Fruit fly (Drosophila melanogaster) whole organism, embryonic: Measurements from ENCODE around the gene CG4452.

Source experiments
- CG10267 ChIP-seq: fragments of 200-800 bp; sonication (Bioruptor generic); optimal IDR thresholded peaks from 2 replicates; lab custom pipeline; 2018; ENCODE audit warnings: missing biosample characterization, mild to moderate bottlenecking, missing genetic modification characterization, moderate library complexity
- CG10654 ChIP-seq: fragments of 200-800 bp; sonication (Bioruptor generic); optimal IDR thresholded peaks from 2 replicates; lab custom pipeline; 2016; ENCODE audit warnings: missing biosample characterization, missing genetic modification characterization
- CG11093 ChIP-seq: fragments of 200-800 bp; sonication (Bioruptor generic); IDR thresholded peaks from 3 replicates; pipeline ENCODE4 v1.3.6; 2022; ENCODE audit warnings: missing biosample characterization, missing genetic modification characterization
- CG11695 ChIP-seq: fragments of 200-800 bp; sonication (Bioruptor generic); IDR thresholded peaks from 3 replicates; pipeline ENCODE4 v1.3.6; 2022; ENCODE audit warnings: missing biosample characterization, missing genetic modification characterization
- CG14014 ChIP-seq: fragments of 200-800 bp; sonication (Bioruptor generic); IDR thresholded peaks from 2 replicates; pipeline ENCODE4 v1.3.6; 2022; ENCODE audit warnings: missing biosample characterization, missing genetic modification characterization
- CG14441 ChIP-seq: fragments of 200-800 bp; sonication (Bioruptor generic); IDR thresholded peaks from 2 replicates; pipeline ENCODE4 v1.3.6; 2022; ENCODE audit warnings: missing biosample characterization, missing genetic modification characterization
- CG15011 ChIP-seq: fragments of 200-800 bp; sonication (Bioruptor generic); optimal IDR thresholded peaks from 3 replicates; lab custom pipeline; 2018; ENCODE audit warnings: missing biosample characterization, mild to moderate bottlenecking, missing genetic modification characterization
- CG2129 ChIP-seq: fragments of 200-800 bp; sonication (Bioruptor generic); IDR thresholded peaks from 2 replicates; pipeline ENCODE4 v1.3.6; 2022; ENCODE audit warnings: missing biosample characterization, missing genetic modification characterization; ENCODE audit not compliant: partially characterized antibody
- CG2889 ChIP-seq: fragments of 200-800 bp; sonication (Bioruptor generic); IDR thresholded peaks from 3 replicates; pipeline ENCODE4 v1.3.6; 2022; ENCODE audit warnings: missing biosample characterization, missing genetic modification characterization
- CG32772 ChIP-seq: fragments of 200-800 bp; sonication (Bioruptor generic); IDR thresholded peaks from 2 replicates; pipeline ENCODE4 v1.3.6; 2022; ENCODE audit warnings: missing biosample characterization, missing genetic modification characterization
- CG33213 ChIP-seq: fragments of 200-800 bp; sonication (Bioruptor generic); optimal IDR thresholded peaks from 3 replicates; lab custom pipeline; 2016; ENCODE audit warnings: missing biosample characterization, missing genetic modification characterization
- CG34224 ChIP-seq: fragments of 200-800 bp; sonication (Bioruptor generic); IDR thresholded peaks from 3 replicates; pipeline ENCODE4 v1.3.6; 2022; ENCODE audit warnings: missing biosample characterization, missing genetic modification characterization; ENCODE audit not compliant: partially characterized antibody
- CG3838 ChIP-seq: fragments of 200-800 bp; sonication (Bioruptor generic); optimal IDR thresholded peaks from 3 replicates; lab custom pipeline; 2016; ENCODE audit warnings: missing biosample characterization, missing genetic modification characterization
- CG5180 ChIP-seq: fragments of 200-800 bp; sonication (Bioruptor generic); optimal IDR thresholded peaks from 3 replicates; lab custom pipeline; 2017; ENCODE audit warnings: missing biosample characterization, missing genetic modification characterization, mild to moderate bottlenecking, moderate library complexity, missing genetic modification reagents
- CG6765 ChIP-seq: fragments of 200-800 bp; sonication (Bioruptor generic); optimal IDR thresholded peaks from 3 replicates; lab custom pipeline; 2017; ENCODE audit warnings: missing biosample characterization, mild to moderate bottlenecking, missing genetic modification characterization
- CG6791 ChIP-seq: fragments of 200-800 bp; sonication (Bioruptor generic); IDR thresholded peaks from 3 replicates; pipeline ENCODE4 v1.3.6; 2022; ENCODE audit warnings: missing biosample characterization, missing genetic modification characterization; ENCODE audit not compliant: partially characterized antibody
- CG7928 ChIP-seq: fragments of 200-800 bp; sonication (Bioruptor generic); optimal IDR thresholded peaks from 2 replicates; lab custom pipeline; 2017; ENCODE audit warnings: missing biosample characterization, mild to moderate bottlenecking, missing genetic modification characterization
- CG8924 ChIP-seq: fragments of 200-800 bp; optimal IDR thresholded peaks from 3 replicates; lab custom pipeline; 2019; ENCODE audit warnings: missing biosample characterization, mild to moderate bottlenecking, missing genetic modification characterization, moderate library complexity
- CG9817 ChIP-seq: fragments of 200-800 bp; sonication (Bioruptor generic); optimal IDR thresholded peaks from 2 replicates; lab custom pipeline; 2018; ENCODE audit warnings: missing biosample characterization, mild to moderate bottlenecking, missing genetic modification characterization, moderate library complexity
- CG9876 ChIP-seq: fragments of 200-800 bp; sonication (Bioruptor generic); optimal IDR thresholded peaks from 2 replicates; lab custom pipeline; 2016; ENCODE audit warnings: missing biosample characterization, missing genetic modification characterization
- CTCF ChIP-seq: fragments of 200-800 bp; sonication (Bioruptor generic); optimal IDR thresholded peaks from 2 replicates; lab custom pipeline; 2017; ENCODE audit warnings: missing biosample characterization, mild to moderate bottlenecking, missing genetic modification characterization, moderate library complexity
- Dad ChIP-seq: fragments of 200-800 bp; sonication (Bioruptor generic); optimal IDR thresholded peaks from 3 replicates; lab custom pipeline; 2016; ENCODE audit warnings: missing biosample characterization, missing genetic modification characterization
- Hey ChIP-seq: fragments of 200-800 bp; sonication (Bioruptor generic); optimal IDR thresholded peaks from 3 replicates; lab custom pipeline; 2018; ENCODE audit warnings: missing biosample characterization, mild to moderate bottlenecking, missing genetic modification characterization
- Hr39 ChIP-seq: fragments of >200 bp; optimal IDR thresholded peaks from 2 replicates; lab custom pipeline; 2017
- Jarid2 ChIP-seq: fragments of 200-800 bp; sonication (Bioruptor generic); optimal IDR thresholded peaks from 3 replicates; lab custom pipeline; 2017; ENCODE audit warnings: mild to moderate bottlenecking, missing biosample characterization, missing genetic modification reagents, missing genetic modification characterization
- Kr ChIP-seq: fragments of 200-800 bp; sonication (Bioruptor generic); optimal IDR thresholded peaks from 2 replicates; lab custom pipeline; 2017; ENCODE audit warnings: missing biosample characterization, mild to moderate bottlenecking, missing genetic modification characterization
- Max ChIP-seq: fragments of 200-800 bp; sonication (Bioruptor generic); optimal IDR thresholded peaks from 2 replicates; lab custom pipeline; 2016; ENCODE audit warnings: missing biosample characterization, mild to moderate bottlenecking, missing genetic modification characterization
- Opbp ChIP-seq: fragments of 200-800 bp; sonication (Bioruptor generic); IDR thresholded peaks from 3 replicates; pipeline ENCODE4 v1.3.6; 2022; ENCODE audit warnings: missing biosample characterization, missing genetic modification characterization; ENCODE audit not compliant: partially characterized antibody
- Pdp1 ChIP-seq, 2 experiments: fragments of 200-800 bp; sonication (Bioruptor generic); optimal IDR thresholded peaks; 3 replicates each; lab custom pipeline; 2016; ENCODE audit warnings: missing biosample characterization in 2 of 2, missing genetic modification characterization in 2 of 2, mild to moderate bottlenecking in 1 of 2, moderate library complexity in 1 of 2
- Xbp1 ChIP-seq: fragments of 200-800 bp; sonication (Bioruptor generic); optimal IDR thresholded peaks from 3 replicates; lab custom pipeline; 2016; ENCODE audit warnings: missing biosample characterization, mild to moderate bottlenecking, missing genetic modification characterization
- chif ChIP-seq, 2 experiments: fragments of 200-800 bp; sonication (Bioruptor generic); optimal IDR thresholded peaks; 3 replicates each; lab custom pipeline; 2016; ENCODE audit warnings: missing biosample characterization in 2 of 2, missing genetic modification characterization in 2 of 2
- crp ChIP-seq, 2 experiments: fragments of 200-800 bp; sonication (Bioruptor generic); optimal IDR thresholded peaks; 2 replicates in 1 of 2; 3 replicates in 1 of 2; lab custom pipeline; 2017; ENCODE audit warnings: missing biosample characterization in 2 of 2, missing genetic modification characterization in 2 of 2, mild to moderate bottlenecking in 1 of 2, moderate library complexity in 1 of 2
- da ChIP-seq: fragments of 200-800 bp; sonication (Bioruptor generic); optimal IDR thresholded peaks from 2 replicates; lab custom pipeline; 2016; ENCODE audit warnings: missing biosample characterization, missing genetic modification characterization
- ems ChIP-seq: fragments of 200-800 bp; sonication (Bioruptor generic); optimal IDR thresholded peaks from 3 replicates; lab custom pipeline; 2016; ENCODE audit warnings: missing biosample characterization, missing genetic modification characterization
- eyg ChIP-seq: fragments of 200-800 bp; sonication (Bioruptor generic); optimal IDR thresholded peaks from 3 replicates; lab custom pipeline; 2016; ENCODE audit warnings: missing biosample characterization, missing genetic modification characterization
- fd102C ChIP-seq: fragments of 200-800 bp; sonication (Bioruptor generic); optimal IDR thresholded peaks from 2 replicates; lab custom pipeline; 2018; ENCODE audit warnings: missing biosample characterization, mild to moderate bottlenecking, missing genetic modification characterization, moderate library complexity
- fru ChIP-seq: fragments of >200 bp; optimal IDR thresholded peaks from 2 replicates; lab custom pipeline; 2017
- gsb ChIP-seq: fragments of 200-800 bp; sonication (Bioruptor generic); IDR thresholded peaks from 2 replicates; pipeline ENCODE4 v1.3.6; 2022; ENCODE audit warnings: missing biosample characterization, missing genetic modification characterization
- h ChIP-seq: fragments of >200 bp; optimal IDR thresholded peaks from 2 replicates; lab custom pipeline; 2017
- ind ChIP-seq: fragments of 200-800 bp; sonication (Bioruptor generic); optimal IDR thresholded peaks from 3 replicates; lab custom pipeline; 2016; ENCODE audit warnings: missing biosample characterization, missing genetic modification characterization
- kay ChIP-seq: fragments of 200-800 bp; sonication (Bioruptor generic); optimal IDR thresholded peaks from 2 replicates; lab custom pipeline; 2016; ENCODE audit warnings: missing biosample characterization, missing genetic modification characterization
- klu ChIP-seq: fragments of 200-800 bp; sonication (Bioruptor generic); IDR thresholded peaks from 2 replicates; pipeline ENCODE4 v1.3.6; 2022; ENCODE audit warnings: missing biosample characterization, missing genetic modification characterization
- kni ChIP-seq: fragments of 200-800 bp; sonication (Bioruptor generic); optimal IDR thresholded peaks from 3 replicates; lab custom pipeline; 2017; ENCODE audit warnings: mild to moderate bottlenecking, missing biosample characterization, missing genetic modification reagents, missing genetic modification characterization
- org-1 ChIP-seq: fragments of 200-800 bp; sonication (Bioruptor generic); optimal IDR thresholded peaks from 2 replicates; lab custom pipeline; 2017; ENCODE audit warnings: missing biosample characterization, missing genetic modification characterization
- peb ChIP-seq: fragments of 200-800 bp; sonication (Bioruptor generic); IDR thresholded peaks from 2 replicates; pipeline ENCODE4 v1.3.6; 2022; ENCODE audit warnings: missing biosample characterization, missing genetic modification characterization
- sens ChIP-seq: fragments of 200-800 bp; sonication (Bioruptor generic); peaks from one replicate; lab custom pipeline; 2016; ENCODE audit warnings: missing biosample characterization, missing genetic modification characterization
- seq ChIP-seq: fragments of 200-800 bp; sonication (Bioruptor generic); IDR thresholded peaks from 2 replicates; pipeline ENCODE4 v1.3.6; 2022; ENCODE audit warnings: missing biosample characterization, missing genetic modification characterization
- tap ChIP-seq: fragments of 200-800 bp; optimal IDR thresholded peaks from 3 replicates; lab custom pipeline; 2019; ENCODE audit warnings: missing biosample characterization, mild to moderate bottlenecking, missing genetic modification characterization, moderate library complexity
- tio ChIP-seq: fragments of 200-800 bp; sonication (Bioruptor generic); optimal IDR thresholded peaks from 2 replicates; lab custom pipeline; 2017; ENCODE audit warnings: missing biosample characterization, missing genetic modification characterization, inconsistent platforms
- tx ChIP-seq: fragments of 200-800 bp; sonication (Bioruptor generic); optimal IDR thresholded peaks from 2 replicates; lab custom pipeline; 2016; ENCODE audit warnings: missing biosample characterization, missing genetic modification characterization
- vfl ChIP-seq: fragments of 200-800 bp; sonication (Bioruptor generic); optimal IDR thresholded peaks from 2 replicates; lab custom pipeline; 2016; ENCODE audit warnings: missing biosample characterization, missing genetic modification characterization

Gene CG4452

DNA sequence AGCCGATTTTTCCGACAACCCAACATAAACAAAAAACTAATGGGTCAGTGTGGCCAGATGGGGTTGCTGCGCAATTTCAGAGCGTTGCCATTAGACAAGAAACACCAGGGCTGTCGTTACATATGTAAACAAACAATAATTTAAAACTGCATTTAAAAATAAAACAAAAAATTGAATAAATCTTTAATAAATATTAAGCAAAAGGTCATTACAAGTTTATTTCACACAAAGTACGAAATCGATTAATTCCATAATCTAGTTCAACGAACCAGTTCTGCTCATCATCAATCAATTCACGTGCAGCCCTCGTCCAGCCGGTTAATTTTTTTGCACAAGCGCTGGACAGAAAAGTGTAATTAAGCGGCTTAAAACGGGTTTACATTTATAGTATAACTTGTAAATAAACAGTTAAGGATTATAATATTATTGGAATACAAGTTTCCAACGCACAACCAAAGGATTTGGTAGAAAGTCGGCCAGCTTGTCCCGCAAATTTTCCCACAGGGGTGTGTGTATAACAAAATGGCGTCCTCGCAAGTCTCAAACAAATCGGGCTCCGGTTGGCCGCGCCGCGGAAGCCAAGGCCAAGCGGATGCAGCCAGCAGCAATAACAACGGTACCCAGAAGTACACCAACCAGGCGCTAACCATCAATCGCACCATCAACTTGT, 43.7 kb downstream of the CG4452 start, which contains the start of the genes CG4022 and Cpsf5 (continued):
- TF ChIP-seq CG11695 (GFP tag; lab: Robert Waterston, UW), result peak; percentile 73
- TF ChIP-seq CG10267 (tag; lab: Kevin White, UChicago), result peak; percentile 81
- peak; percentile 79 for TF ChIP-seq CG32772 (GFP tag; lab: Robert Waterston, UW)
- TF ChIP-seq org-1, result peak; percentile 45
- peak; percentile 54 for TF ChIP-seq vfl (GFP tag; lab: Kevin White, UChicago)
- no peak for TF ChIP-seq Jarid2 (GFP tag; lab: Kevin White, UChicago)
- TF ChIP-seq CG11093 (GFP tag; lab: Robert Waterston, UW), result peak; percentile 76; the same call in 2 of the 3 replicates
- TF ChIP-seq Hey, result no peak
- TF ChIP-seq gsb, result peak; percentile 39; the same call in 1 of the 2 replicates
- peak; percentile 84 for TF ChIP-seq Xbp1
- peak; percentile 70 to 79 for TF ChIP-seq Pdp1 (GFP tag; optimal IDR thresholded peaks at IDR 0.05; lab: Kevin White, UChicago)
- TF ChIP-seq Kr (GFP tag; lab: Kevin White, UChicago), result no peak
- TF ChIP-seq fd102C (GFP tag; lab: Kevin White, UChicago), result no peak
- TF ChIP-seq CG9876, result no peak
- TF ChIP-seq CG6765 (GFP tag; lab: Kevin White, UChicago), result no peak
- peak; percentile 74 for TF ChIP-seq seq
- no peak for TF ChIP-seq CG2129 (GFP tag; lab: Robert Waterston, UW)
- no peak for TF ChIP-seq CG6791 (GFP tag; lab: Robert Waterston, UW)
- no peak for TF ChIP-seq Opbp (GFP tag; lab: Robert Waterston, UW)
- no peak for TF ChIP-seq h
- peak; percentile 71 for TF ChIP-seq kay
- TF ChIP-seq crp (GFP tag; optimal IDR thresholded peaks at IDR 0.05; lab: Kevin White, UChicago), result peak in 1 of 2 experiments; percentile 53
- no peak for TF ChIP-seq tio (GFP tag; lab: Kevin White, UChicago)
- TF ChIP-seq peb (GFP tag; lab: Robert Waterston, UW), result peak; percentile 73
- TF ChIP-seq eyg, result peak; percentile 2
- peak; percentile 34 for TF ChIP-seq Dad (GFP tag; lab: Kevin White, UChicago)
- TF ChIP-seq CG34224 (GFP tag; lab: Robert Waterston, UW), result no peak
- peak; percentile 80 for TF ChIP-seq CG10654 (GFP tag; lab: Kevin White, UChicago)
- peak; percentile 98 for TF ChIP-seq CG7928 (GFP tag; lab: Kevin White, UChicago)
- peak; percentile 63 to 70 for TF ChIP-seq chif (GFP tag; optimal IDR thresholded peaks at IDR 0.05; lab: Kevin White, UChicago)
- TF ChIP-seq CG2889 (GFP tag; lab: Robert Waterston, UW), result peak; percentile 77
- TF ChIP-seq CG3838 (GFP tag; lab: Kevin White, UChicago), result peak; percentile 74
- peak; percentile 77 for TF ChIP-seq klu
- TF ChIP-seq ind (GFP tag; lab: Kevin White, UChicago), result peak; percentile 75
- TF ChIP-seq CG14014 (GFP tag; lab: Robert Waterston, UW), result peak; percentile 82
- TF ChIP-seq da, result peak; percentile 21
- TF ChIP-seq sens, result peak; percentile 92
- no peak for TF ChIP-seq CTCF (GFP tag; lab: Kevin White, UChicago)
- TF ChIP-seq Hr39 (lab: Kevin White, UChicago), result no peak
- TF ChIP-seq CG33213 (GFP tag; lab: Kevin White, UChicago), result peak; percentile 52
- TF ChIP-seq tap, result peak; percentile 81
- TF ChIP-seq kni (GFP tag; lab: Kevin White, UChicago), result peak; percentile 93
- no peak for TF ChIP-seq fru (lab: Kevin White, UChicago)
- peak; percentile 29 for TF ChIP-seq CG15011 (GFP tag; lab: Kevin White, UChicago)
- TF ChIP-seq CG9817, result peak; percentile 90
- peak; percentile 70 for TF ChIP-seq ems (GFP tag; lab: Kevin White, UChicago)
- TF ChIP-seq tx, result peak; percentile 40
- TF ChIP-seq CG14441, result peak; percentile 83
- TF ChIP-seq CG8924 (tag; lab: Kevin White, UChicago), result peak; percentile 90
- TF ChIP-seq Max (GFP tag; lab: Kevin White, UChicago), result peak; percentile 86
- TF ChIP-seq CG5180 (GFP tag; lab: Kevin White, UChicago), result no peak
